Worm (Caenorhabditis elegans) whole organism, L4 larva: Measurements from ENCODE around the gene B0281.6.

Experiments
- ceh-62 ChIP-seq: sonication (generic microtip); optimal IDR thresholded peaks from 2 replicates; lab custom pipeline; 2017; ENCODE audit warnings: missing biosample characterization, missing genetic modification characterization
- fos-1 ChIP-seq: fragments of 150-350 bp; optimal IDR thresholded peaks from 2 replicates; lab custom pipeline; 2014; ENCODE audit warnings: missing biosample characterization, missing genetic modification characterization
- hlh-30 ChIP-seq: sonication (generic microtip); optimal IDR thresholded peaks from 2 replicates; lab custom pipeline; 2017; ENCODE audit warnings: antibody characterized with exemption, mild to moderate bottlenecking, missing genetic modification characterization, missing compliant biosample characterization; ENCODE audit not compliant: insufficient read depth
- madf-9 ChIP-seq: fragments of 200-800 bp; sonication (Bioruptor generic); conservative IDR thresholded peaks from 2 replicates; pipeline ENCODE4 v1.3.6; 2022; ENCODE audit warnings: missing genetic modification reagents, missing genetic modification characterization, missing compliant biosample characterization
- nhr-77 ChIP-seq: fragments of 150-350 bp; optimal IDR thresholded peaks from 2 replicates; lab custom pipeline; 2014; ENCODE audit warnings: missing biosample characterization, missing genetic modification characterization
- skn-1 ChIP-seq: fragments of 150-350 bp; optimal IDR thresholded peaks from 2 replicates; lab custom pipeline; 2014; ENCODE audit warnings: missing biosample characterization, missing genetic modification characterization
- unc-130 ChIP-seq: sonication (generic microtip); optimal IDR thresholded peaks from 2 replicates; lab custom pipeline; 2016; ENCODE audit warnings: missing genetic modification reagents, missing genetic modification characterization, missing compliant biosample characterization
- ztf-11 ChIP-seq: fragments of 150-350 bp; optimal IDR thresholded peaks from 2 replicates; lab custom pipeline; 2014; ENCODE audit warnings: missing biosample characterization, missing genetic modification characterization

- no peak for TF ChIP-seq unc-130 (GFP tag; lab: Kevin White, UChicago)
- TF ChIP-seq fos-1 (tag; lab: Kevin White, UChicago): no peak
- TF ChIP-seq nhr-77 (tag; lab: Kevin White, UChicago): no peak
- TF ChIP-seq ztf-11 (tag; lab: Kevin White, UChicago): no peak
- TF ChIP-seq hlh-30 (tag; lab: Kevin White, UChicago): no peak
- no peak for TF ChIP-seq madf-9
- no peak for TF ChIP-seq skn-1 (tag; lab: Kevin White, UChicago)
- no peak for TF ChIP-seq ceh-62 (tag; lab: Kevin White, UChicago)
Observed at ce11 chrII:2251617-2252016, 50.6 kb downstream of the B0281.6 start.
